Worm (Caenorhabditis elegans) whole organism, L4/young adult: Measurements from ENCODE around the gene tag-335.

Experiments
- W03F9.2 ChIP-seq: fragments of 150-350 bp; optimal IDR thresholded peaks from 2 replicates; lab custom pipeline; 2014; ENCODE audit warnings: missing biosample characterization, missing genetic modification characterization
- dao-5 ChIP-seq: sonication (generic microtip); optimal IDR thresholded peaks from 2 replicates; lab custom pipeline; 2016; ENCODE audit warnings: missing genotype, missing genetic modification characterization, moderate library complexity, missing compliant biosample characterization
- him-1 ChIP-seq: sonication (generic microtip); optimal IDR thresholded peaks from 2 replicates; lab custom pipeline; 2016; ENCODE audit warnings: missing genotype, missing genetic modification reagents, missing genetic modification characterization, missing compliant biosample characterization

Gene tag-335

DNA sequence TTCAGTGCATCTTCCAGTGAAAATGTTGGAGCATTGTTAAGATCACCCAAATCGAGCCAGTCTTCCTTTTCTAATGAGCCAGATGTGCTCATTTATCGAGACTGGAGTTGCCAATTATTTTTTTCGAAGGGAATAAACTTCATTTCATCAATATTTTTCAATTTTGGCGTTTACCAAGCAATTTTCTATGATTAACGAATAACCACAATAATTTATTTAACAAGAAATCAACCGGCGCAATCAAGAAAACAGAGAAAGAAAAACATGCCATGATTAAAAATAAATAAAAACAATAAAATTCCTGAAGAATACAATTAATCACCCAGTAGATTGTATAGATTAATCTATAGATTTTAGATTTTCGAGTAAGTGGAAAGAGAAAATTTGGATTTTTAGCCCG, 2.5 kb downstream of the tag-335 start, which contains the start of gene vps-8:
TSS of gene vps-8 (minus strand) at position 101 of the 400 bp plus-strand sequence.
- TF ChIP-seq him-1 (tag; lab: Kevin White, UChicago) (no peak), W03F9.2 (tag; lab: Kevin White, UChicago) (no peak), dao-5 (tag; lab: Kevin White, UChicago) (no peak)

DNA sequence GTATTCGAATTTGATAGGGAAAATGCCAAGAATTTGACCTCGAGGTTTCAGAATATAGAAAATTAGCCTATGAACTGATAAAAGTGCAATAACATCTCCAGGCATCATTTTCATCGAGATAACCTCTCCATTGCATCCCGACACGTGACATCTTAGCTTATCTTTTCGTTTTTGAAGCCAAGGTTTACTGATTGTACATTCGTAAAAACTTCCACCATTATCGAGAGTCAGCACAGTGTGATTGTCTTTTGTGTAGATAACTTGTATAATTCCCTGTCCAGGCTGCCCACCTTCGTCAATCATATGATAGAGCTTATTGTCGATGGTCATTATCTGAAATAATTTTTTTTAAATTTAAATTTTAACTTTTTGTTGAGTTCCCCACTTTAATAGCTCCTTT, 4.0 kb downstream of the tag-335 start:
- no peak for TF ChIP-seq him-1 (tag; lab: Kevin White, UChicago)
- no peak for TF ChIP-seq W03F9.2 (tag; lab: Kevin White, UChicago)
- TF ChIP-seq dao-5 (tag; lab: Kevin White, UChicago), result no peak

ce11 chrIV:12270392-12270791, 8.0 kb downstream of the tag-335 start, which contains the start of gene C42C1.3:
C42C1.3 (minus strand) TSS chrIV:12270492.
- TF ChIP-seq W03F9.2 (tag; lab: Kevin White, UChicago) (no peak), him-1 (tag; lab: Kevin White, UChicago) (no peak), dao-5 (tag; lab: Kevin White, UChicago) (no peak)

DNA sequence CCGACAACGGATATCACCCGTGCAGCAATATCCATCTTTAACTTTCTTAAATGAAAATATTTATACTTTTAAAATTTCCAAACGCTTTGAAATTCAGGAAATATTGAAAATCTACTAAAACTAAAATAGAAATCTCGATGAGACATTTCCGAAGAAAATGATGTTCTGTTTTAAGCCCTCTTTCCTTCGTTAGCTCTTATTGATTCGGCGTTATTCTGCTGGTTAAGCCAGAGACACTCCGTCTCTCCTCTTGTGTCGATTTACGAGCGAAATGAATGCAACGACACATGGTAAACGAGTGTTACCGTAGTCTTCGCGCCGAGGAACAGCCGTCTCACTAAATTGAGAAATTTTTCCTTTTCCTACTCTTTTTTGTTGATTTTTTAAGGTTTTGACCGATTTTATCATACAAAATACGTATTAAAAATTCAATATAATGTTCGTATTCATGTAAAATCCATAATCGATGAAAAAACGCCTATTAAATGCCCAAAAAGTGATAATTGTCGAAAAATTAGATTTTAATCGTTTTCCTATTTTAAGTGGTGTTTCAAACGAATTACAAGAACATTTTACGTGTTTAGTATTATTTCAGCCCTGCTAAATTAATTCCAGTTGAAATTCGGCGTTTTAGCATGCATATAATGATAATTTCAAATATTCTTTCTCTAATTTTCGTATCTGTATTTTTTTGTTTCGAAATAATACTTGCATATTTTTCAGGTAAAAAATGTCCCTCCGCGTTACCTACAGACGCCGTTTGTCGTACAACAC, 9.9 kb downstream of the tag-335 start, which contains the start of the genes ppm-1.H and rpl-34:
TSS of gene ppm-1.H (minus strand) at position 51 of the 774 bp plus-strand sequence.
TSS of gene rpl-34 (plus strand) at position 724 of the 774 bp plus-strand sequence.
- TF ChIP-seq dao-5 (tag; lab: Kevin White, UChicago) (no peak), W03F9.2 (tag; lab: Kevin White, UChicago) (peak; percentile 61)

DNA sequence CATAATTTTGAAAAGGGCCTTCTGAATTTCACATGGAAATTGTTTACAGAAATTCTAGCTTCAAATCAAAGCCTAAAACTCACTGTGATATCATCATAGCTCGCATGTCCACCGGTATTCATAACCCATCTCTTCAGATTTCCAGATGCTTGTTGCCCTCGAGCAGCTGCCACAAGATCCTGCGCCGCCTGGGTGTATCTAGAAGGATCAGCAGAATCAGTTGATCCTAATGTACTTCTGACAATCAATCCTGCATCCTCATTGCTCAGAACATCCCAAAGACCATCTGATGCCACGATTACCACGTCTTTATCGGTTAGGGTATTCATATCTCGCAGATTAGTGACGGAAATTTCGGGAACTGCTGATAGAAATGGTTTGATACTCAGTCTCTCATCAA, 12.5 kb downstream of the tag-335 start:
- no peak for TF ChIP-seq W03F9.2 (tag; lab: Kevin White, UChicago)
- TF ChIP-seq dao-5 (tag; lab: Kevin White, UChicago), result no peak
- no peak for TF ChIP-seq him-1 (tag; lab: Kevin White, UChicago)

DNA sequence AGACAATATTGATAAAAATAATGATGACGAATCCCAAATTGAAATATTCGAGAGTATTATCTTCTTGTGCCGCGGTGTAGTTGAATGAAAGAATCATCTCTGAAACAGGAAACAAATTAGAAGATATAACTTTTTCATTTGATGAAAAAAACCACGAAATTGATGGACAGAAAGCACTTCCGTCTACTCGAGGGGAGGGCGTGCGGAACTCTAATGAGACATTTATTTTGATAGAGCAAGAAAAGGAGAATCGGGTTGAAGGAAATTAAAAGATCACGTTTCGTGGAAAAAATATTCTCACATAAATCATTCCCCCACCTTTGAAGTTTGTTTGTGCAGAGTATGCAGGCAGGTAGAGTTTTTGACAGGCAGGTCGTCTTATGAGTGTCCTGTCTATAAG, 17.0 kb downstream of the tag-335 start, which contains the start of gene sre-14:
TSS of gene sre-14 (minus strand) at position 101 of the 400 bp plus-strand sequence.
- TF ChIP-seq him-1 (tag; lab: Kevin White, UChicago), result no peak
- TF ChIP-seq W03F9.2 (tag; lab: Kevin White, UChicago), result no peak

DNA sequence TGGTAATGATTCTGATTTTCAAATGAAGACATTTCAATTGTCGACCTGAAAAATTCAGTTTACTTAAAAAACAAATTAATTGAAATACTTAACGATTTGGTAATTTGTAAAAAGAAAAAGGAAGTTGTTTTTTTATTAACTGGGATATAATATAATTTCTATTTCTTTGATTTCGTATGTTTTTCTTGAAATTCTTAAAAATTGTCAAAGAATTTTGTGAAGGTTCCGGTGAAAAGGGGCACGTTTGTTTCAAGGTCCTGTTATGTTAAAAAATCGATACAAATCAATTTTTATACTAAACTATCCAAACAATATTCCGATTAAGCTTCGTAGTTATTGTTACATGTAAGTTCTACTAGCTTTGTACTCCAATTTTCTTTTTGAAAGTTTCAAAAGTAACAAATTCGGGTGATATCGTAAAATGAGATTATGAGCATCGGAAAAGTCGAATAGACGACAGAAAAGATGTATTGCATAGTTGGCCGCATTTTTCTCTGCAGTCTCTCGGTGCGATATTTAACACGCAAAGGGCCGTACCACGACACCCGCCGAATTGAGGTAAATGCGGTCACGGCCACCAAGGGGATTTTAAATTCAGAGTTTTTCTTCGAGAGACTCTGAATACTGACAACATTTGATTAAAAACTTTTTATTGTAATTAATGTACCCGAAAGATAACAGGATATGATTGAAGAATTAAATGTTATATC, 19.1 kb downstream of the tag-335 start, which contains the start of gene Y39C12A.9:
TSS of gene Y39C12A.9 (minus strand) at position 51 of the 710 bp plus-strand sequence.
- TF ChIP-seq him-1 (tag; lab: Kevin White, UChicago) (no peak), dao-5 (tag; lab: Kevin White, UChicago) (no peak), W03F9.2 (tag; lab: Kevin White, UChicago) (no peak)

- TF ChIP-seq W03F9.2 (tag; lab: Kevin White, UChicago) (no peak), him-1 (tag; lab: Kevin White, UChicago) (no peak), dao-5 (tag; lab: Kevin White, UChicago) (no peak)
Measured at ce11 chrIV:12252579-12252978, 25.8 kb downstream of the tag-335 start, which contains the start of gene dnj-26. dnj-26 (minus strand) TSS chrIV:12252679.

- TF ChIP-seq him-1 (tag; lab: Kevin White, UChicago), result no peak
Measured at ce11 chrIV:12244706-12245105, 33.7 kb downstream of the tag-335 start, which contains the start of gene sre-15. sre-15 (minus strand) TSS chrIV:12244806.

DNA sequence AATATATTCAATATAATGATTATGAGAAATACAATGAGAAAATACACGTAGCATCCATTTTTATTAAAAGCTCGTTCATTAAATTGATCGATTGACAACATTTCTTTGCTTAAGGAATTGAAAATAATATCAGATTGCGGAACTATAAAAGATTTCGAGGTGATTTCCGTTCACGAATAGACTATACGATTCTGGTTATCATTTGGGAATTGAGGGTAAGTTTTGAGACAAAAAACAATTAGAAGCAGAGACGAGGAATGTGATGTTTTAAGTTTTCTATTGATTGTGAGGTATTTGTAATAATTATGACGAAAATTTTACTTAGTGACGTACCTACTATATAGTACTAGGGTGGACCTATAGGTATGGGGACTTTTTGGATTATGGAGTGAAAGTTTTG, 39.5 kb downstream of the tag-335 start, which contains the start of gene sre-19:
TSS of gene sre-19 (minus strand) at position 101 of the 400 bp plus-strand sequence.
- TF ChIP-seq W03F9.2 (tag; lab: Kevin White, UChicago) (no peak), him-1 (tag; lab: Kevin White, UChicago) (no peak), dao-5 (tag; lab: Kevin White, UChicago) (no peak)

DNA sequence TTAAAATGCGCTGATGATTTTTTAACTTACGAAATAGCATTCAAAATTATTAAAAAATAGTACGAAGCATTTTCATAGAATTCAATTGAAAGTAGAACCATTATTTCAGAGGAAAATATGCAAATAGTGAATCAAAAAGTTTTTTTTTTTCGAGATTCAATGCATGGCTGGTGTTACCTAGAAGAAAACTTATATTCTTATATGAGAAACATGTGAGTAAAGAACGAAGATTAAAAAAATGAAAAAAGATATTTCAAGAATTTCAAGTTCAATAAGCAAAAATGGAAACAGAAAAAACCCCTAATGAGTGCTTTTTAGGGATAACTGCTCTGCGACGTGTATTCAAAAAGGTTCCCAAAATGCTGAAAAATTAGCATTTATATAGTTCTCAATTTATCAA, 42.4 kb downstream of the tag-335 start, which contains the start of gene sre-16:
TSS of gene sre-16 (minus strand) at position 101 of the 400 bp plus-strand sequence.
- TF ChIP-seq him-1 (tag; lab: Kevin White, UChicago), result no peak
- no peak for TF ChIP-seq W03F9.2 (tag; lab: Kevin White, UChicago)
- no peak for TF ChIP-seq dao-5 (tag; lab: Kevin White, UChicago)

DNA sequence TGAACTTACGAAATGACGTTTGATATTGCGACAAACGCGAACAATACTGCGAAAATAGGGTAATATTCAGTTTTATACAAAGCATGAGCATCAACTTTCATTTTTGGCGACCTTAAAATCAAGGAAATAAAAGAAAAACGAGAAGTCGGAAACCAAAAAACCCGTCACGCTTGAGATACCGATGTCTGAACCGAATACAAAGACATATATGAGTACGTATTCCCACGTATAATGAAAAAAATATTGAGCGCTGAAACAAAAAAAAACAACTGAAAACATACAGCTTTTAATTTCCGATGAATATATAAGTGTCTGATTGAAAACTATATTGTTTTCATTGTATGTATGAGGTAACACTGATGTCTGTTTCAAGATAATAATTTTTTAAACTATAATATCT, 48.7 kb downstream of the tag-335 start, which contains the start of gene sre-18:
TSS of gene sre-18 (minus strand) at position 101 of the 400 bp plus-strand sequence.
- TF ChIP-seq W03F9.2 (tag; lab: Kevin White, UChicago), result no peak
- TF ChIP-seq him-1 (tag; lab: Kevin White, UChicago), result no peak
- no peak for TF ChIP-seq dao-5 (tag; lab: Kevin White, UChicago)

ce11 chrIV:12227012-12227411, 51.4 kb downstream of the tag-335 start, which contains the start of gene mlt-3:
mlt-3 (minus strand) TSS chrIV:12227112.
- TF ChIP-seq dao-5 (tag; lab: Kevin White, UChicago) (no peak), W03F9.2 (tag; lab: Kevin White, UChicago) (no peak), him-1 (tag; lab: Kevin White, UChicago) (no peak)
